Fruit fly (Drosophila melanogaster) whole organism, embryonic: ENCODE data around the gene Top3alpha.

Experiments used
- Adf1 ChIP-seq: fragments of 200-800 bp; sonication (Bioruptor generic); IDR thresholded peaks from 2 replicates; pipeline ENCODE4 v1.3.6; 2022; ENCODE audit warnings: missing biosample characterization, missing genetic modification characterization
- Bgb ChIP-seq: fragments of 200-800 bp; sonication (Bioruptor generic); IDR thresholded peaks from 2 replicates; pipeline ENCODE4 v1.3.6; 2022; ENCODE audit warnings: missing biosample characterization, missing genetic modification characterization; ENCODE audit not compliant: partially characterized antibody
- Blimp-1 ChIP-seq: fragments of 200-800 bp; sonication (Bioruptor generic); optimal IDR thresholded peaks from 3 replicates; lab custom pipeline; 2018; ENCODE audit warnings: missing biosample characterization, missing genetic modification characterization, mild to moderate bottlenecking, moderate library complexity, missing genetic modification reagents
- BtbVII ChIP-seq: fragments of 200-800 bp; sonication (Bioruptor generic); optimal IDR thresholded peaks from 3 replicates; lab custom pipeline; 2017; ENCODE audit warnings: missing biosample characterization, mild to moderate bottlenecking, missing genetic modification characterization
- CG10431 ChIP-seq: fragments of 200-800 bp; sonication (Bioruptor generic); optimal IDR thresholded peaks from 3 replicates; lab custom pipeline; 2018; ENCODE audit warnings: missing biosample characterization, mild to moderate bottlenecking, missing genetic modification characterization
- CG10565 ChIP-seq: fragments of 200-800 bp; sonication (Bioruptor generic); optimal IDR thresholded peaks from 3 replicates; lab custom pipeline; 2016; ENCODE audit warnings: missing biosample characterization, mild to moderate bottlenecking, missing genetic modification characterization
- CG10979 ChIP-seq: fragments of 200-800 bp; sonication (Bioruptor generic); optimal IDR thresholded peaks from 2 replicates; lab custom pipeline; 2018; ENCODE audit warnings: missing biosample characterization, mild to moderate bottlenecking, missing genetic modification characterization, moderate library complexity
- CG11085 ChIP-seq: fragments of 200-800 bp; sonication (Bioruptor generic); IDR thresholded peaks from 2 replicates; pipeline ENCODE4 v1.3.6; 2022; ENCODE audit warnings: missing biosample characterization, missing genetic modification characterization
- CG12391 ChIP-seq: fragments of 200-800 bp; sonication (Bioruptor generic); optimal IDR thresholded peaks from 3 replicates; lab custom pipeline; 2018; ENCODE audit warnings: missing biosample characterization, mild to moderate bottlenecking, missing genetic modification characterization, moderate library complexity
- CG13287 ChIP-seq: fragments of 200-800 bp; sonication (Bioruptor generic); IDR thresholded peaks from 2 replicates; pipeline ENCODE4 v1.3.6; 2022; ENCODE audit warnings: missing biosample characterization, missing genetic modification characterization; ENCODE audit not compliant: partially characterized antibody
- CG13296 ChIP-seq: fragments of 200-800 bp; sonication (Bioruptor generic); optimal IDR thresholded peaks from 3 replicates; lab custom pipeline; 2018; ENCODE audit warnings: missing biosample characterization, mild to moderate bottlenecking, missing genetic modification characterization
- CG14014 ChIP-seq: fragments of 200-800 bp; sonication (Bioruptor generic); IDR thresholded peaks from 2 replicates; pipeline ENCODE4 v1.3.6; 2022; ENCODE audit warnings: missing biosample characterization, missing genetic modification characterization
- CG15269 ChIP-seq: fragments of 200-800 bp; sonication (Bioruptor generic); optimal IDR thresholded peaks from 2 replicates; lab custom pipeline; 2018; ENCODE audit warnings: missing biosample characterization, mild to moderate bottlenecking, missing genetic modification characterization, moderate library complexity
- CG15479 ChIP-seq: fragments of 200-800 bp; sonication (Bioruptor generic); optimal IDR thresholded peaks from 3 replicates; lab custom pipeline; 2019; ENCODE audit warnings: missing biosample characterization, mild to moderate bottlenecking, missing genetic modification characterization, moderate library complexity
- CG17359 ChIP-seq: fragments of 200-800 bp; sonication (Bioruptor generic); optimal IDR thresholded peaks from 3 replicates; lab custom pipeline; 2018; ENCODE audit warnings: missing biosample characterization, mild to moderate bottlenecking, missing genetic modification characterization, moderate library complexity
- CG2129 ChIP-seq: fragments of 200-800 bp; sonication (Bioruptor generic); IDR thresholded peaks from 2 replicates; pipeline ENCODE4 v1.3.6; 2022; ENCODE audit warnings: missing biosample characterization, missing genetic modification characterization; ENCODE audit not compliant: partially characterized antibody
- CG31441 ChIP-seq: fragments of 200-800 bp; sonication (Bioruptor generic); IDR thresholded peaks from 2 replicates; pipeline ENCODE4 v1.3.6; 2022; ENCODE audit warnings: missing biosample characterization, missing genetic modification characterization
- CG32532 ChIP-seq: fragments of 200-800 bp; sonication (Bioruptor generic); IDR thresholded peaks from 2 replicates; pipeline ENCODE4 v1.3.6; 2022; ENCODE audit warnings: missing biosample characterization, missing genetic modification characterization
- CG32772 ChIP-seq: fragments of 200-800 bp; sonication (Bioruptor generic); IDR thresholded peaks from 2 replicates; pipeline ENCODE4 v1.3.6; 2022; ENCODE audit warnings: missing biosample characterization, missing genetic modification characterization
- CG7372 ChIP-seq: fragments of 200-800 bp; sonication (Bioruptor generic); IDR thresholded peaks from 2 replicates; pipeline ENCODE4 v1.3.6; 2022; ENCODE audit warnings: missing biosample characterization, missing genetic modification characterization
- CG7963 ChIP-seq: fragments of 200-800 bp; sonication (Bioruptor generic); IDR thresholded peaks from 3 replicates; pipeline ENCODE4 v1.3.6; 2022; ENCODE audit warnings: missing biosample characterization, missing genetic modification characterization; ENCODE audit not compliant: partially characterized antibody
- CG8478 ChIP-seq: fragments of >200 bp; optimal IDR thresholded peaks from 2 replicates; lab custom pipeline; 2018
- CG8924 ChIP-seq: fragments of 200-800 bp; optimal IDR thresholded peaks from 3 replicates; lab custom pipeline; 2019; ENCODE audit warnings: missing biosample characterization, mild to moderate bottlenecking, missing genetic modification characterization, moderate library complexity
- Drgx ChIP-seq: fragments of 200-800 bp; sonication (Bioruptor generic); IDR thresholded peaks from 2 replicates; pipeline ENCODE4 v1.3.6; 2022; ENCODE audit warnings: missing biosample characterization, missing genetic modification characterization
- Hr51 ChIP-seq, 2 experiments: fragments of 200-800 bp; sonication (Bioruptor generic); optimal IDR thresholded peaks; 2 replicates in 1 of 2; 3 replicates in 1 of 2; lab custom pipeline; 2016 to 2018; ENCODE audit warnings: missing biosample characterization in 2 of 2, missing genetic modification characterization in 2 of 2, mild to moderate bottlenecking in 1 of 2, moderate library complexity in 1 of 2
- Six4 ChIP-seq: fragments of 200-800 bp; sonication (Bioruptor generic); optimal IDR thresholded peaks from 2 replicates; lab custom pipeline; 2016; ENCODE audit warnings: missing biosample characterization, missing genetic modification characterization
- Trl ChIP-seq, 3 experiments: fragments of >200 bp in 2 of 3; fragments of 200-800 bp in 1 of 3; sonication (Bioruptor generic) in 1 of 3; optimal IDR thresholded peaks; 2 replicates in 1 of 3; 3 replicates in 2 of 3; lab custom pipeline; 2016 to 2017; ENCODE audit warnings: missing biosample characterization in 1 of 3, missing genetic modification characterization in 1 of 3
- al ChIP-seq: fragments of 200-800 bp; sonication (Bioruptor generic); IDR thresholded peaks from 2 replicates; pipeline ENCODE4 v1.3.6; 2022; ENCODE audit warnings: missing biosample characterization, missing genetic modification characterization
- az2 ChIP-seq: fragments of 200-800 bp; sonication (Bioruptor generic); optimal IDR thresholded peaks from 3 replicates; lab custom pipeline; 2016; ENCODE audit warnings: missing biosample characterization, missing genetic modification characterization
- bbx ChIP-seq: fragments of 200-800 bp; sonication (Bioruptor generic); IDR thresholded peaks from 2 replicates; pipeline ENCODE4 v1.3.6; 2022; ENCODE audit warnings: missing biosample characterization, missing genetic modification characterization; ENCODE audit not compliant: partially characterized antibody
- cato ChIP-seq: fragments of 200-800 bp; sonication (Bioruptor generic); optimal IDR thresholded peaks from 2 replicates; lab custom pipeline; 2016; ENCODE audit warnings: missing biosample characterization, missing genetic modification characterization, borderline replicate concordance
- cg ChIP-seq: fragments of 200-800 bp; sonication (Bioruptor generic); optimal IDR thresholded peaks from 3 replicates; lab custom pipeline; 2019; ENCODE audit warnings: missing biosample characterization, mild to moderate bottlenecking, missing genetic modification characterization, moderate library complexity
- chn ChIP-seq: fragments of 200-800 bp; sonication (Bioruptor generic); optimal IDR thresholded peaks from 2 replicates; lab custom pipeline; 2016; ENCODE audit warnings: missing biosample characterization, missing genetic modification characterization
- dati ChIP-seq: fragments of 200-800 bp; sonication (Bioruptor generic); IDR thresholded peaks from 2 replicates; pipeline ENCODE4 v1.3.6; 2022; ENCODE audit warnings: missing biosample characterization, missing genetic modification characterization
- dimm ChIP-seq: fragments of 200-800 bp; sonication (Bioruptor generic); IDR thresholded peaks from 2 replicates; pipeline ENCODE4 v1.3.6; 2022; ENCODE audit warnings: missing biosample characterization, missing genetic modification characterization
- dpn ChIP-seq, 2 experiments: fragments of 200-800 bp; sonication (Bioruptor generic); optimal IDR thresholded peaks; 3 replicates each; lab custom pipeline; 2016; ENCODE audit warnings: missing biosample characterization in 2 of 2, missing genetic modification characterization in 2 of 2
- dysf ChIP-seq: fragments of 200-800 bp; sonication (Bioruptor generic); IDR thresholded peaks from 3 replicates; pipeline ENCODE4 v1.3.6; 2022; ENCODE audit warnings: missing biosample characterization, missing genetic modification characterization
- ewg ChIP-seq: fragments of 200-800 bp; sonication (Bioruptor generic); optimal IDR thresholded peaks from 3 replicates; lab custom pipeline; 2017; ENCODE audit warnings: mild to moderate bottlenecking, missing biosample characterization, missing genetic modification reagents, missing genetic modification characterization
- eyg ChIP-seq: fragments of 200-800 bp; sonication (Bioruptor generic); optimal IDR thresholded peaks from 3 replicates; lab custom pipeline; 2016; ENCODE audit warnings: missing biosample characterization, missing genetic modification characterization
- fd96Cb ChIP-seq: fragments of 200-800 bp; sonication (Bioruptor generic); optimal IDR thresholded peaks from 2 replicates; lab custom pipeline; 2018; ENCODE audit warnings: missing biosample characterization, mild to moderate bottlenecking, missing genetic modification characterization, moderate library complexity
- grau ChIP-seq: fragments of 200-800 bp; optimal IDR thresholded peaks from 3 replicates; lab custom pipeline; 2019; ENCODE audit warnings: missing biosample characterization, mild to moderate bottlenecking, missing genetic modification characterization, moderate library complexity
- lmd ChIP-seq: fragments of 200-800 bp; sonication (Bioruptor generic); IDR thresholded peaks from 2 replicates; pipeline ENCODE4 v1.3.6; 2022; ENCODE audit warnings: missing biosample characterization, missing genetic modification characterization
- p53 ChIP-seq: fragments of 200-800 bp; sonication (Bioruptor generic); optimal IDR thresholded peaks from 2 replicates; lab custom pipeline; 2016; ENCODE audit warnings: missing biosample characterization, missing genetic modification characterization
- repo ChIP-seq: fragments of 200-800 bp; sonication (Bioruptor generic); optimal IDR thresholded peaks from 2 replicates; lab custom pipeline; 2016; ENCODE audit warnings: missing biosample characterization, missing genetic modification characterization
- sob ChIP-seq: fragments of 200-800 bp; sonication (Bioruptor generic); IDR thresholded peaks from 2 replicates; pipeline ENCODE4 v1.3.6; 2022; ENCODE audit warnings: missing biosample characterization, missing genetic modification characterization
- sqz ChIP-seq: fragments of 200-800 bp; sonication (Bioruptor generic); optimal IDR thresholded peaks from 3 replicates; lab custom pipeline; 2018; ENCODE audit warnings: missing biosample characterization, mild to moderate bottlenecking, missing genetic modification characterization
- sr ChIP-seq: fragments of 200-800 bp; sonication (Bioruptor generic); IDR thresholded peaks from 3 replicates; pipeline ENCODE4 v1.3.6; 2022; ENCODE audit warnings: missing biosample characterization, missing genetic modification characterization
- usp ChIP-seq: fragments of >200 bp; optimal IDR thresholded peaks from 2 replicates; lab custom pipeline; 2017; ENCODE audit warnings: missing biosample characterization, missing genetic modification characterization

The Top3alpha gene

DNA sequence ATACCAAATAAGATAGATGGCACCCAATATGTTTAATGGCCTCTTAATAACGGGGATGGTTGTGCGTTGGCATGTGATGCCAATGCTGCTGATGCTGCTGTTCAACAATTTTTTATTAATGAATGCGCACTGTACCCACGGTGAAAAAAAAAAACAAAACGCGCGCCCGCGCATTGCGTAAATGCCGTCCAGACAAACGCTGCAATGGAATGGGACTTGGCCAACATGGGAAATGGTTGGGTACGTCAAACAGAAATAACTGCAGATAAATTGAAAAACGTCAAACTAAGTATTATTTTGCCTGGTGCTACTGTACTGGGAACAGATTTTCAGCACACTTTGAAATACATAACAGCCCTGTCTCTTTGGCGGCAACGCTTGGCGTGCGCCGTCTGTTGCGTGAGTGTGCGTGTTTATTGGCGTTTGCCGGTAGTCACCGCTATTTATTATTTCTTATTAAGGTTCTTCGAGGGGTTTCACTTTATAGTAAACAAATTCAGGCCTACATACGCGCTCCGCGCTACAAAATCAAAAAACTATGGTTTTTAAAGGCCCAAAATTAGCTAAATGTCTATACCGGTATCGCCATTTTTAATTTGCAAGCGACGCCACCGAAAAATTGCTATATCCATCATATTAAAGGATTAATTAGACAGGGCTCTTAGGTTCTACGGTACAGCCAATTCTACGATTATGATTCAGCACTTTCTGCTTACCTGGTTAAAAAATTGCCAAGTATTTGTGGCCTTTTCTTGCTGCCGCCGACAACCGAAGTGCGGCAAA lies 45.2 kb upstream of the Top3alpha start (continued):
- no peak for TF ChIP-seq CG8924 (tag; lab: Kevin White, UChicago)
- TF ChIP-seq chn (GFP tag; lab: Kevin White, UChicago), result peak; percentile 39
- no peak for TF ChIP-seq CG10431 (GFP tag; lab: Kevin White, UChicago)
- TF ChIP-seq CG13287 (GFP tag; lab: Robert Waterston, UW), result peak; percentile 39
- no peak for TF ChIP-seq usp (GFP tag; lab: Kevin White, UChicago)
- TF ChIP-seq Drgx (GFP tag; lab: Robert Waterston, UW), result peak; percentile 60
- no peak for TF ChIP-seq al (GFP tag; lab: Robert Waterston, UW)
- peak in 1 of 2 experiments; percentile 20 for TF ChIP-seq Hr51 (GFP tag; optimal IDR thresholded peaks at IDR 0.05; lab: Kevin White, UChicago)
- no peak for TF ChIP-seq CG8478 (lab: Kevin White, UChicago)
- TF ChIP-seq eyg (GFP tag; lab: Kevin White, UChicago), result no peak
- peak; percentile 82 for TF ChIP-seq grau
- peak; percentile 16 for TF ChIP-seq CG12391 (tag; lab: Kevin White, UChicago)
- TF ChIP-seq CG7372 (GFP tag; lab: Robert Waterston, UW), result no peak
- TF ChIP-seq cg (GFP tag; lab: Kevin White, UChicago), result peak; percentile 85
- TF ChIP-seq bbx (GFP tag; lab: Robert Waterston, UW), result peak; percentile 45; the same call in 1 of the 2 replicates
- 0 out of 3 replicates have a peak, but pooled peaks have one; percentile 17 for TF ChIP-seq CG7963 (GFP tag; lab: Robert Waterston, UW)
- TF ChIP-seq Bgb, result peak; percentile 7; the same call in 1 of the 2 replicates
- peak; percentile 87 for TF ChIP-seq ewg (GFP tag; lab: Kevin White, UChicago)
- TF ChIP-seq dati (GFP tag; lab: Robert Waterston, UW), result no peak
- TF ChIP-seq CG10979 (tag; lab: Kevin White, UChicago), result peak; percentile 13
- peak; percentile 17 to 38 for TF ChIP-seq dpn (GFP tag; optimal IDR thresholded peaks at IDR 0.05; lab: Kevin White, UChicago)
- no peak for TF ChIP-seq cato (GFP tag; lab: Kevin White, UChicago)
- 0 out of 2 replicates have a peak, but pooled peaks have one; percentile 42 for TF ChIP-seq CG14014 (GFP tag; lab: Robert Waterston, UW)
- peak; percentile 4 for TF ChIP-seq Blimp-1 (GFP tag; lab: Kevin White, UChicago)
- TF ChIP-seq CG32532 (GFP tag; lab: Robert Waterston, UW), result peak; percentile 37; the same call in 1 of the 2 replicates
- no peak for TF ChIP-seq CG10565 (GFP tag; lab: Kevin White, UChicago)
- TF ChIP-seq lmd (GFP tag; lab: Robert Waterston, UW), result peak; percentile 56; the same call in 1 of the 2 replicates
- peak; percentile 27 for TF ChIP-seq Six4 (GFP tag; lab: Kevin White, UChicago)
- TF ChIP-seq CG11085 (GFP tag; lab: Robert Waterston, UW), result no peak
- no peak for TF ChIP-seq BtbVII
- 0 out of 2 replicates have a peak, but pooled peaks have one; percentile 16 for TF ChIP-seq CG31441 (GFP tag; lab: Robert Waterston, UW)
- peak; percentile 8 for TF ChIP-seq p53 (GFP tag; lab: Kevin White, UChicago)
- no peak for TF ChIP-seq sr
- TF ChIP-seq CG2129 (GFP tag; lab: Robert Waterston, UW), result no peak
- TF ChIP-seq CG32772 (GFP tag; lab: Robert Waterston, UW), result peak; percentile 36; the same call in 1 of the 2 replicates
- peak; percentile 41 for TF ChIP-seq CG17359
- TF ChIP-seq Trl (optimal IDR thresholded peaks at IDR 0.05; lab: Kevin White, UChicago), result no peak
- peak; percentile 23 for TF ChIP-seq Trl (GFP tag; optimal IDR thresholded peaks at IDR 0.05; lab: Kevin White, UChicago)
- peak; percentile 54; the same call in 2 of the 3 replicates for TF ChIP-seq dysf (GFP tag; lab: Robert Waterston, UW)
- TF ChIP-seq CG15269 (tag; lab: Kevin White, UChicago), result peak; percentile 31
- peak; percentile 2 for TF ChIP-seq CG13296 (GFP tag; lab: Kevin White, UChicago)
- TF ChIP-seq Adf1 (GFP tag; lab: Robert Waterston, UW), result peak; percentile 66; the same call in 1 of the 2 replicates
- TF ChIP-seq dimm (GFP tag; lab: Robert Waterston, UW), result no peak
- TF ChIP-seq CG15479 (GFP tag; lab: Kevin White, UChicago), result peak; percentile 76
- TF ChIP-seq sqz (GFP tag; lab: Kevin White, UChicago), result peak; percentile 80
- TF ChIP-seq fd96Cb, result no peak
- TF ChIP-seq az2 (GFP tag; lab: Kevin White, UChicago), result peak; percentile 22
- TF ChIP-seq repo (GFP tag; lab: Kevin White, UChicago), result no peak
- 0 out of 2 replicates have a peak, but pooled peaks have one; percentile 29 for TF ChIP-seq sob
